Fruit fly (Drosophila melanogaster) whole organism, embryonic: ENCODE measurements around the gene Ing3.

ENCODE experiments used
- Atf3 ChIP-seq: fragments of 200-800 bp; sonication (Bioruptor generic); optimal IDR thresholded peaks from 3 replicates; lab custom pipeline; 2016; ENCODE audit warnings: missing biosample characterization, missing genetic modification characterization
- Blimp-1 ChIP-seq: fragments of 200-800 bp; sonication (Bioruptor generic); optimal IDR thresholded peaks from 3 replicates; lab custom pipeline; 2018; ENCODE audit warnings: missing biosample characterization, missing genetic modification characterization, mild to moderate bottlenecking, moderate library complexity, missing genetic modification reagents
- CG15696 ChIP-seq: fragments of 200-800 bp; sonication (Bioruptor generic); optimal IDR thresholded peaks from 2 replicates; lab custom pipeline; 2019; ENCODE audit warnings: missing biosample characterization, mild to moderate bottlenecking, missing genetic modification characterization, moderate library complexity
- CG2875 ChIP-seq: fragments of 200-800 bp; sonication (Bioruptor generic); optimal IDR thresholded peaks from 2 replicates; lab custom pipeline; 2017; ENCODE audit warnings: missing biosample characterization, mild to moderate bottlenecking, missing genetic modification characterization, missing genetic modification reagents
- CG34224 ChIP-seq: fragments of 200-800 bp; sonication (Bioruptor generic); IDR thresholded peaks from 3 replicates; pipeline ENCODE4 v1.3.6; 2022; ENCODE audit warnings: missing biosample characterization, missing genetic modification characterization; ENCODE audit not compliant: partially characterized antibody
- H15 ChIP-seq: fragments of 200-800 bp; sonication (Bioruptor generic); IDR thresholded peaks from 3 replicates; pipeline ENCODE4 v1.3.6; 2022; ENCODE audit warnings: missing biosample characterization, missing genetic modification characterization
- Hmx ChIP-seq: fragments of 200-800 bp; sonication (Bioruptor generic); optimal IDR thresholded peaks from 2 replicates; lab custom pipeline; 2016; ENCODE audit warnings: missing biosample characterization, missing genetic modification characterization
- NK7.1 ChIP-seq: fragments of 200-800 bp; sonication (Bioruptor generic); optimal IDR thresholded peaks from 3 replicates; lab custom pipeline; 2016; ENCODE audit warnings: missing biosample characterization, missing genetic modification characterization
- al ChIP-seq: fragments of 200-800 bp; sonication (Bioruptor generic); IDR thresholded peaks from 2 replicates; pipeline ENCODE4 v1.3.6; 2022; ENCODE audit warnings: missing biosample characterization, missing genetic modification characterization
- ara ChIP-seq: fragments of 200-800 bp; sonication (Bioruptor generic); IDR thresholded peaks from 2 replicates; pipeline ENCODE4 v1.3.6; 2022; ENCODE audit warnings: missing biosample characterization, missing genetic modification characterization
- fd64A ChIP-seq: fragments of 200-800 bp; sonication (Bioruptor generic); optimal IDR thresholded peaks from 3 replicates; lab custom pipeline; 2018; ENCODE audit warnings: missing biosample characterization, mild to moderate bottlenecking, missing genetic modification characterization
- pros ChIP-seq: fragments of 200-800 bp; sonication (Bioruptor generic); optimal IDR thresholded peaks from 3 replicates; lab custom pipeline; 2019; ENCODE audit warnings: missing biosample characterization, mild to moderate bottlenecking, missing genetic modification characterization, moderate library complexity
- slbo ChIP-seq: fragments of 200-800 bp; sonication (Bioruptor generic); IDR thresholded peaks from 2 replicates; pipeline ENCODE4 v1.3.6; 2022; ENCODE audit warnings: missing biosample characterization, missing genetic modification characterization
- slp2 ChIP-seq: fragments of 200-800 bp; sonication (Bioruptor generic); optimal IDR thresholded peaks from 2 replicates; lab custom pipeline; 2016; ENCODE audit warnings: missing biosample characterization, missing genetic modification characterization

dm6 chrX:18701752-18702151, 48.9 kb upstream of the Ing3 start:
- no peak for TF ChIP-seq NK7.1
- TF ChIP-seq Hmx, result no peak
- TF ChIP-seq Atf3 (GFP tag; lab: Kevin White, UChicago), result no peak
- TF ChIP-seq ara (GFP tag; lab: Robert Waterston, UW), result no peak
- TF ChIP-seq CG2875, result no peak
- TF ChIP-seq slbo, result no peak
- TF ChIP-seq slp2 (GFP tag; lab: Kevin White, UChicago), result no peak
- no peak for TF ChIP-seq pros (GFP tag; lab: Kevin White, UChicago)
- no peak for TF ChIP-seq H15 (GFP tag; lab: Robert Waterston, UW)
- TF ChIP-seq fd64A (GFP tag; lab: Kevin White, UChicago), result no peak
- TF ChIP-seq CG15696 (tag; lab: Kevin White, UChicago), result no peak
- no peak for TF ChIP-seq Blimp-1 (GFP tag; lab: Kevin White, UChicago)
- TF ChIP-seq al, result no peak
- no peak for TF ChIP-seq CG34224
